Worm (Caenorhabditis elegans) whole organism, young adult: Measurements from ENCODE around the gene D1005.2.

Source experiments
- ama-1 ChIP-seq, 3 experiments: fragments of 150-350 bp in 1 of 3; sonication (generic microtip) in 2 of 3; optimal IDR thresholded peaks; 2 replicates each; lab custom pipeline; 2014 to 2018; ENCODE audit warnings: missing biosample characterization in 2 of 3, missing genetic modification characterization in 2 of 3, missing genetic modification reagents in 2 of 3
- efl-1 ChIP-seq: fragments of 150-350 bp; optimal IDR thresholded peaks from 2 replicates; lab custom pipeline; 2014; ENCODE audit warnings: missing biosample characterization, missing genetic modification reagents, missing genetic modification characterization
- him-1 ChIP-seq: sonication (generic microtip); optimal IDR thresholded peaks from 2 replicates; lab custom pipeline; 2016; ENCODE audit warnings: missing genotype, missing genetic modification reagents, missing genetic modification characterization, missing compliant biosample characterization
- hsf-1 ChIP-seq: fragments of 200-800 bp; sonication (Bioruptor generic); IDR thresholded peaks from 2 replicates; pipeline ENCODE4 v1.3.6; 2022; ENCODE audit warnings: missing genetic modification reagents, missing genetic modification characterization, missing compliant biosample characterization
- nfya-1 ChIP-seq: sonication (generic microtip); optimal IDR thresholded peaks from 2 replicates; lab custom pipeline; 2017; ENCODE audit warnings: antibody characterized with exemption, missing compliant biosample characterization, missing genetic modification characterization, borderline replicate concordance; ENCODE audit not compliant: insufficient read depth
- rpc-1 ChIP-seq, 2 experiments: fragments of 150-350 bp in 1 of 2; sonication (generic microtip) in 1 of 2; optimal IDR thresholded peaks; 2 replicates each; lab custom pipeline; 2014 to 2018; ENCODE audit warnings: missing biosample characterization in 1 of 2, missing genetic modification characterization in 1 of 2, missing genetic modification reagents in 1 of 2, missing genotype in 1 of 2
- tbp1 ChIP-seq: fragments of 200-800 bp; sonication (Bioruptor generic); optimal IDR thresholded peaks from 2 replicates; lab custom pipeline; 2018; ENCODE audit warnings: mild to moderate bottlenecking, missing genetic modification characterization, missing compliant biosample characterization
- ztf-22 ChIP-seq: fragments of 200-800 bp; sonication (Bioruptor generic); optimal IDR thresholded peaks from 2 replicates; lab custom pipeline; 2018; ENCODE audit warnings: mild to moderate bottlenecking, missing genetic modification characterization, moderate library complexity, missing compliant biosample characterization

ce11 chrX:1499499-1499898 lies 40.7 kb downstream of the D1005.2 start:
- TF ChIP-seq efl-1 (no peak), him-1 (no peak), rpc-1 (optimal IDR thresholded peaks at IDR 0.05; lab: Kevin White, UChicago) (no peak), rpc-1 (tag; optimal IDR thresholded peaks at IDR 0.05; lab: Kevin White, UChicago) (no peak), ztf-22 (no peak), ama-1 (optimal IDR thresholded peaks at IDR 0.05; lab: Kevin White, UChicago) (no peak), ama-1 (GFP tag; optimal IDR thresholded peaks at IDR 0.05; lab: Kevin White, UChicago) (no peak), hsf-1 (GFP tag; lab: Robert Waterston, UW) (no peak), tbp1 (GFP tag; lab: Kevin White, UChicago) (no peak), nfya-1 (tag; lab: Kevin White, UChicago) (no peak)
